Fruit fly (Drosophila melanogaster) whole organism, embryonic: ENCODE data around the gene aph-1.
A peak's percentile ranks its signal among the peaks of the same experiment; 100 is the strongest.

Source experiments
- B-H1 ChIP-seq: fragments of 200-800 bp; sonication (Bioruptor generic); IDR thresholded peaks from 3 replicates; pipeline ENCODE4 v1.3.6; 2022; ENCODE audit warnings: missing biosample characterization, missing genetic modification characterization
- BEAF-32 ChIP-seq: fragments of 200-800 bp; sonication (Bioruptor generic); optimal IDR thresholded peaks from 3 replicates; lab custom pipeline; 2017; ENCODE audit warnings: missing biosample characterization, missing genetic modification characterization, mild to moderate bottlenecking, moderate library complexity, missing genetic modification reagents
- CG11695 ChIP-seq: fragments of 200-800 bp; sonication (Bioruptor generic); IDR thresholded peaks from 3 replicates; pipeline ENCODE4 v1.3.6; 2022; ENCODE audit warnings: missing biosample characterization, missing genetic modification characterization
- CG12769 ChIP-seq: fragments of 200-800 bp; sonication (Bioruptor generic); optimal IDR thresholded peaks from 2 replicates; lab custom pipeline; 2019; ENCODE audit warnings: missing biosample characterization, mild to moderate bottlenecking, missing genetic modification characterization, moderate library complexity
- CG13287 ChIP-seq: fragments of 200-800 bp; sonication (Bioruptor generic); IDR thresholded peaks from 2 replicates; pipeline ENCODE4 v1.3.6; 2022; ENCODE audit warnings: missing biosample characterization, missing genetic modification characterization; ENCODE audit not compliant: partially characterized antibody
- CG13775 ChIP-seq: fragments of 200-800 bp; sonication (Bioruptor generic); optimal IDR thresholded peaks from 3 replicates; lab custom pipeline; 2017; ENCODE audit warnings: missing biosample characterization, mild to moderate bottlenecking, missing genetic modification characterization
- CG15269 ChIP-seq: fragments of 200-800 bp; sonication (Bioruptor generic); optimal IDR thresholded peaks from 2 replicates; lab custom pipeline; 2018; ENCODE audit warnings: missing biosample characterization, mild to moderate bottlenecking, missing genetic modification characterization, moderate library complexity
- CG15601 ChIP-seq: fragments of 200-800 bp; sonication (Bioruptor generic); optimal IDR thresholded peaks from 3 replicates; lab custom pipeline; 2019; ENCODE audit warnings: missing biosample characterization, mild to moderate bottlenecking, missing genetic modification characterization, moderate library complexity
- CG15696 ChIP-seq: fragments of 200-800 bp; sonication (Bioruptor generic); optimal IDR thresholded peaks from 2 replicates; lab custom pipeline; 2019; ENCODE audit warnings: missing biosample characterization, mild to moderate bottlenecking, missing genetic modification characterization, moderate library complexity
- CG1647 ChIP-seq: fragments of 200-800 bp; sonication (Bioruptor generic); optimal IDR thresholded peaks from 3 replicates; lab custom pipeline; 2016; ENCODE audit warnings: missing biosample characterization, missing genetic modification characterization
- CG17186 ChIP-seq: fragments of 200-800 bp; sonication (Bioruptor generic); optimal IDR thresholded peaks from 3 replicates; lab custom pipeline; 2017; ENCODE audit warnings: missing biosample characterization, missing genetic modification reagents, missing genetic modification characterization
- CG17361 ChIP-seq: fragments of 200-800 bp; sonication (Bioruptor generic); IDR thresholded peaks from 3 replicates; pipeline ENCODE4 v1.3.6; 2022; ENCODE audit warnings: missing biosample characterization, missing genetic modification characterization
- CG18262 ChIP-seq: fragments of 200-800 bp; optimal IDR thresholded peaks from 3 replicates; lab custom pipeline; 2019; ENCODE audit warnings: missing biosample characterization, mild to moderate bottlenecking, missing genetic modification characterization, moderate library complexity
- CG2678 ChIP-seq: fragments of 200-800 bp; sonication (Bioruptor generic); optimal IDR thresholded peaks from 3 replicates; lab custom pipeline; 2019; ENCODE audit warnings: missing biosample characterization, mild to moderate bottlenecking, missing genetic modification characterization, moderate library complexity
- CG4424 ChIP-seq: fragments of 200-800 bp; sonication (Bioruptor generic); optimal IDR thresholded peaks from 3 replicates; lab custom pipeline; 2016; ENCODE audit warnings: missing biosample characterization, missing genetic modification characterization
- CG6654 ChIP-seq: fragments of 200-800 bp; sonication (Bioruptor generic); optimal IDR thresholded peaks from 2 replicates; lab custom pipeline; 2017; ENCODE audit warnings: missing biosample characterization, mild to moderate bottlenecking, missing genetic modification characterization
- CG7928 ChIP-seq: fragments of 200-800 bp; sonication (Bioruptor generic); optimal IDR thresholded peaks from 2 replicates; lab custom pipeline; 2017; ENCODE audit warnings: missing biosample characterization, mild to moderate bottlenecking, missing genetic modification characterization
- CG8281 ChIP-seq: fragments of 200-800 bp; sonication (Bioruptor generic); optimal IDR thresholded peaks from 2 replicates; lab custom pipeline; 2018; ENCODE audit warnings: missing biosample characterization, mild to moderate bottlenecking, missing genetic modification characterization, moderate library complexity
- Fer1 ChIP-seq: fragments of 200-800 bp; sonication (Bioruptor generic); optimal IDR thresholded peaks from 2 replicates; lab custom pipeline; 2017; ENCODE audit warnings: missing biosample characterization, mild to moderate bottlenecking, missing genetic modification characterization
- Hsf ChIP-seq: fragments of 200-800 bp; sonication (Bioruptor generic); optimal IDR thresholded peaks from 3 replicates; lab custom pipeline; 2016; ENCODE audit warnings: missing biosample characterization, missing genetic modification characterization
- Med ChIP-seq: fragments of 200-800 bp; sonication (Bioruptor generic); peaks from one replicate; lab custom pipeline; 2016; ENCODE audit warnings: missing biosample characterization, missing genetic modification characterization, mild to moderate bottlenecking, inconsistent platforms, moderate library complexity
- NK7.1 ChIP-seq: fragments of 200-800 bp; sonication (Bioruptor generic); optimal IDR thresholded peaks from 3 replicates; lab custom pipeline; 2016; ENCODE audit warnings: missing biosample characterization, missing genetic modification characterization
- Opbp ChIP-seq: fragments of 200-800 bp; sonication (Bioruptor generic); IDR thresholded peaks from 3 replicates; pipeline ENCODE4 v1.3.6; 2022; ENCODE audit warnings: missing biosample characterization, missing genetic modification characterization; ENCODE audit not compliant: partially characterized antibody
- Pdp1 ChIP-seq, 2 experiments: fragments of 200-800 bp; sonication (Bioruptor generic); optimal IDR thresholded peaks; 3 replicates each; lab custom pipeline; 2016; ENCODE audit warnings: missing biosample characterization in 2 of 2, missing genetic modification characterization in 2 of 2, mild to moderate bottlenecking in 1 of 2, moderate library complexity in 1 of 2
- Rfx ChIP-seq: fragments of 200-800 bp; sonication (Bioruptor generic); IDR thresholded peaks from 2 replicates; pipeline ENCODE4 v1.3.6; 2022; ENCODE audit warnings: missing biosample characterization, missing genetic modification characterization
- Trl ChIP-seq, 3 experiments: fragments of >200 bp in 2 of 3; fragments of 200-800 bp in 1 of 3; sonication (Bioruptor generic) in 1 of 3; optimal IDR thresholded peaks; 2 replicates in 1 of 3; 3 replicates in 2 of 3; lab custom pipeline; 2016 to 2017; ENCODE audit warnings: missing biosample characterization in 1 of 3, missing genetic modification characterization in 1 of 3
- exex ChIP-seq: fragments of 200-800 bp; sonication (Bioruptor generic); optimal IDR thresholded peaks from 4 replicates; lab custom pipeline; 2018; ENCODE audit warnings: missing biosample characterization, mild to moderate bottlenecking, missing genetic modification characterization, moderate library complexity
- eyg ChIP-seq: fragments of 200-800 bp; sonication (Bioruptor generic); optimal IDR thresholded peaks from 3 replicates; lab custom pipeline; 2016; ENCODE audit warnings: missing biosample characterization, missing genetic modification characterization
- fd64A ChIP-seq: fragments of 200-800 bp; sonication (Bioruptor generic); optimal IDR thresholded peaks from 3 replicates; lab custom pipeline; 2018; ENCODE audit warnings: missing biosample characterization, mild to moderate bottlenecking, missing genetic modification characterization
- grn ChIP-seq: fragments of 200-800 bp; sonication (Bioruptor generic); optimal IDR thresholded peaks from 3 replicates; lab custom pipeline; 2017; ENCODE audit warnings: missing biosample characterization, missing genetic modification characterization
- her ChIP-seq: fragments of 200-800 bp; sonication (Bioruptor generic); optimal IDR thresholded peaks from 2 replicates; lab custom pipeline; 2016; ENCODE audit warnings: missing biosample characterization, missing genetic modification characterization
- insv ChIP-seq, 2 experiments: fragments of 200-800 bp; sonication (Bioruptor generic); optimal IDR thresholded peaks; 3 replicates each; lab custom pipeline; 2016 to 2018; ENCODE audit warnings: missing biosample characterization in 2 of 2, missing genetic modification characterization in 2 of 2
- kni ChIP-seq: fragments of 200-800 bp; sonication (Bioruptor generic); optimal IDR thresholded peaks from 3 replicates; lab custom pipeline; 2017; ENCODE audit warnings: mild to moderate bottlenecking, missing biosample characterization, missing genetic modification reagents, missing genetic modification characterization
- prd ChIP-seq, 3 experiments: fragments of >200 bp in 2 of 3; fragments of 200-800 bp in 1 of 3; sonication (Bioruptor generic) in 1 of 3; optimal IDR thresholded peaks in 2 of 3; IDR thresholded peaks in 1 of 3; 2 replicates in 2 of 3; 3 replicates in 1 of 3; pipeline versions ENCODE4 v1.3.6 to Lab custom; 2017 to 2022; ENCODE audit warnings: missing biosample characterization in 1 of 3, missing genetic modification characterization in 1 of 3
- salm ChIP-seq: fragments of 200-800 bp; sonication (Bioruptor generic); optimal IDR thresholded peaks from 2 replicates; lab custom pipeline; 2018; ENCODE audit warnings: missing biosample characterization, mild to moderate bottlenecking, missing genetic modification characterization
- sim ChIP-seq: fragments of 200-800 bp; sonication (Bioruptor generic); IDR thresholded peaks from 2 replicates; pipeline ENCODE4 v1.3.6; 2022; ENCODE audit warnings: missing biosample characterization, missing genetic modification characterization
- sna ChIP-seq: fragments of 200-800 bp; sonication (Bioruptor generic); IDR thresholded peaks from 2 replicates; pipeline ENCODE4 v1.3.6; 2022; ENCODE audit warnings: missing biosample characterization, missing genetic modification characterization; ENCODE audit not compliant: partially characterized antibody
- sob ChIP-seq: fragments of 200-800 bp; sonication (Bioruptor generic); IDR thresholded peaks from 2 replicates; pipeline ENCODE4 v1.3.6; 2022; ENCODE audit warnings: missing biosample characterization, missing genetic modification characterization
- sqz ChIP-seq: fragments of 200-800 bp; sonication (Bioruptor generic); optimal IDR thresholded peaks from 3 replicates; lab custom pipeline; 2018; ENCODE audit warnings: missing biosample characterization, mild to moderate bottlenecking, missing genetic modification characterization
- ssp ChIP-seq: fragments of 200-800 bp; sonication (Bioruptor generic); IDR thresholded peaks from 2 replicates; pipeline ENCODE4 v1.3.6; 2022; ENCODE audit warnings: missing biosample characterization, missing genetic modification characterization
- sug ChIP-seq: fragments of 200-800 bp; optimal IDR thresholded peaks from 2 replicates; lab custom pipeline; 2019; ENCODE audit warnings: missing biosample characterization, mild to moderate bottlenecking, missing genetic modification characterization, moderate library complexity
- wek ChIP-seq: fragments of 200-800 bp; sonication (Bioruptor generic); optimal IDR thresholded peaks from 3 replicates; lab custom pipeline; 2018; ENCODE audit warnings: missing biosample characterization, mild to moderate bottlenecking, missing genetic modification characterization, moderate library complexity

The aph-1 gene

dm6 chr2L:2769476-2770185, 3.6 kb downstream of the aph-1 start, which contains the start of the genes colt and HINT1 (continued):
- TF ChIP-seq Trl (optimal IDR thresholded peaks at IDR 0.05; lab: Kevin White, UChicago) (no peak), Trl (GFP tag; optimal IDR thresholded peaks at IDR 0.05; lab: Kevin White, UChicago) (no peak), CG18262 (tag; lab: Kevin White, UChicago) (peak; percentile 1), CG4424 (GFP tag; lab: Kevin White, UChicago) (peak; percentile 32), insv (GFP tag; optimal IDR thresholded peaks at IDR 0.05; lab: Kevin White, UChicago) (peak in 1 of 2 experiments; percentile 33), sim (GFP tag; lab: Robert Waterston, UW) (no peak), sob (GFP tag; lab: Robert Waterston, UW) (no peak), CG13775 (GFP tag; lab: Kevin White, UChicago) (no peak), sug (tag; lab: Kevin White, UChicago) (peak; percentile 41), CG15601 (tag; lab: Kevin White, UChicago) (peak; percentile 49), CG7928 (no peak), NK7.1 (GFP tag; lab: Kevin White, UChicago) (no peak), CG17361 (GFP tag; lab: Robert Waterston, UW) (peak; percentile 51; the same call in 2 of the 3 replicates), sna (no peak), kni (GFP tag; lab: Kevin White, UChicago) (peak; percentile 6), exex (tag; lab: Kevin White, UChicago) (peak; percentile 13), sqz (GFP tag; lab: Kevin White, UChicago) (peak; percentile 33), CG1647 (GFP tag; lab: Kevin White, UChicago) (no peak), salm (tag; lab: Kevin White, UChicago) (peak; percentile 17), BEAF-32 (peak; percentile 66), grn (GFP tag; lab: Kevin White, UChicago) (peak; percentile 64), wek (peak; percentile 82), Med (peak; percentile 85), Pdp1 (GFP tag; optimal IDR thresholded peaks at IDR 0.05; lab: Kevin White, UChicago) (peak in 1 of 2 experiments; percentile 95), CG8281 (tag; lab: Kevin White, UChicago) (no peak), CG12769 (tag; lab: Kevin White, UChicago) (no peak), CG13287 (GFP tag; lab: Robert Waterston, UW) (peak; percentile 61; the same call in 1 of the 2 replicates), CG11695 (0 out of 3 replicates have a peak, but pooled peaks have one; percentile 28), Rfx (GFP tag; lab: Robert Waterston, UW) (peak; percentile 37; the same call in 1 of the 2 replicates), prd (optimal IDR thresholded peaks at IDR 0.05; lab: Kevin White, UChicago) (no peak), prd (GFP tag; IDR thresholded peaks at IDR 0.05; lab: Robert Waterston, UW) (no peak), CG2678 (tag; lab: Kevin White, UChicago) (peak; percentile 28), Fer1 (GFP tag; lab: Kevin White, UChicago) (peak; percentile 32), eyg (GFP tag; lab: Kevin White, UChicago) (no peak), fd64A (GFP tag; lab: Kevin White, UChicago) (no peak), CG15696 (tag; lab: Kevin White, UChicago) (no peak), her (GFP tag; lab: Kevin White, UChicago) (peak; percentile 99), Hsf (no peak), CG15269 (no peak), CG17186 (GFP tag; lab: Kevin White, UChicago) (peak; percentile 45), B-H1 (GFP tag; lab: Robert Waterston, UW) (no peak), ssp (GFP tag; lab: Robert Waterston, UW) (no peak), Opbp (peak; percentile 47; the same call in 1 of the 3 replicates), CG6654 (GFP tag; lab: Kevin White, UChicago) (no peak)
